Worm (Caenorhabditis elegans) whole organism, L4 larva: Measurements from ENCODE around the gene set-8.

Experiments used
- D1046.2 ChIP-seq: fragments of 200-800 bp; sonication (Bioruptor generic); IDR thresholded peaks from 2 replicates; pipeline ENCODE4 v1.3.6; 2022; ENCODE audit warnings: missing genetic modification characterization, missing compliant biosample characterization
- F37D6.2 ChIP-seq: sonication (generic microtip); optimal IDR thresholded peaks from 2 replicates; lab custom pipeline; 2016; ENCODE audit warnings: mild to moderate bottlenecking, missing genetic modification characterization, missing compliant biosample characterization
- F44E2.7 ChIP-seq: fragments of 200-800 bp; sonication (Bioruptor generic); IDR thresholded peaks from 2 replicates; pipeline ENCODE4 v2.1.2; 2022; ENCODE audit warnings: missing genetic modification characterization, missing compliant biosample characterization
- Y48G9A.11 ChIP-seq: fragments of 200-800 bp; sonication (Bioruptor generic); IDR thresholded peaks from 2 replicates; pipeline ENCODE4 v1.3.6; 2022; ENCODE audit warnings: missing genetic modification reagents, missing genetic modification characterization, missing compliant biosample characterization
- Y5F2A.4 ChIP-seq: fragments of 200-800 bp; sonication (Bioruptor generic); optimal IDR thresholded peaks from 2 replicates; lab custom pipeline; 2018; ENCODE audit warnings: mild to moderate bottlenecking, missing genetic modification characterization, missing compliant biosample characterization
- Y75B8A.6 ChIP-seq: fragments of 200-800 bp; sonication (Bioruptor generic); IDR thresholded peaks from 2 replicates; pipeline ENCODE4 v1.3.6; 2022; ENCODE audit warnings: missing genetic modification reagents, missing genetic modification characterization, missing compliant biosample characterization
- ZK337.2 ChIP-seq: fragments of 200-800 bp; sonication (Bioruptor generic); IDR thresholded peaks from 2 replicates; pipeline ENCODE4 v1.3.6; 2022; ENCODE audit warnings: missing genetic modification reagents, missing genetic modification characterization, missing compliant biosample characterization
- ZK546.5 ChIP-seq, 2 experiments: sonication (generic microtip); optimal IDR thresholded peaks; 2 replicates each; lab custom pipeline; 2017; ENCODE audit warnings: missing biosample characterization in 2 of 2, missing genetic modification characterization in 2 of 2
- aha-1 ChIP-seq: fragments of 150-350 bp; peaks from one replicate; lab custom pipeline; 2014; ENCODE audit warnings: missing biosample characterization, missing genetic modification characterization
- aly-2 ChIP-seq: sonication (generic microtip); optimal IDR thresholded peaks from 2 replicates; lab custom pipeline; 2018; ENCODE audit warnings: missing biosample characterization, missing genetic modification characterization
- arid-1 ChIP-seq: fragments of 200-800 bp; sonication (Bioruptor generic); conservative IDR thresholded peaks from 2 replicates; pipeline ENCODE4 v1.3.6; 2022; ENCODE audit warnings: missing genetic modification reagents, missing genetic modification characterization, missing compliant biosample characterization
- ceh-20 ChIP-seq: fragments of 200-800 bp; sonication (Bioruptor generic); IDR thresholded peaks from 2 replicates; pipeline ENCODE4 v1.3.6; 2022; ENCODE audit warnings: missing genetic modification reagents, missing genetic modification characterization, missing compliant biosample characterization
- ceh-32 ChIP-seq: sonication (generic microtip); optimal IDR thresholded peaks from 2 replicates; lab custom pipeline; 2016; ENCODE audit warnings: mild to moderate bottlenecking, missing genetic modification characterization, missing compliant biosample characterization; ENCODE audit not compliant: poor library complexity
- ceh-44 ChIP-seq: fragments of 200-800 bp; sonication (Bioruptor generic); IDR thresholded peaks from 2 replicates; pipeline ENCODE4 v1.3.6; 2022; ENCODE audit warnings: missing genetic modification reagents, missing genetic modification characterization, missing compliant biosample characterization
- ctbp-1 ChIP-seq: fragments of 200-800 bp; sonication (Bioruptor generic); IDR thresholded peaks from 2 replicates; pipeline ENCODE4 v1.3.6; 2022; ENCODE audit warnings: missing genetic modification reagents, missing genetic modification characterization, missing compliant biosample characterization
- daf-19 ChIP-seq: fragments of 200-800 bp; sonication (Bioruptor generic); conservative IDR thresholded peaks from 2 replicates; pipeline ENCODE4 v1.3.6; 2022; ENCODE audit warnings: missing genetic modification characterization, missing compliant biosample characterization
- dmd-6 ChIP-seq: fragments of 200-800 bp; sonication (Bioruptor generic); IDR thresholded peaks from 2 replicates; pipeline ENCODE4 v1.3.6; 2022; ENCODE audit warnings: missing genetic modification reagents, missing genetic modification characterization, missing compliant biosample characterization
- dmd-8 ChIP-seq: fragments of 200-800 bp; sonication (Bioruptor generic); IDR thresholded peaks from 2 replicates; pipeline ENCODE4 v1.3.6; 2022; ENCODE audit warnings: missing genetic modification characterization, missing compliant biosample characterization
- dmd-9 ChIP-seq: fragments of 200-800 bp; sonication (Bioruptor generic); IDR thresholded peaks from 2 replicates; pipeline ENCODE4 v1.3.6; 2022; ENCODE audit warnings: missing genetic modification reagents, missing genetic modification characterization, missing compliant biosample characterization
- duxl-1 ChIP-seq: sonication (generic microtip); optimal IDR thresholded peaks from 2 replicates; lab custom pipeline; 2016; ENCODE audit warnings: mild to moderate bottlenecking, missing genetic modification characterization, moderate library complexity, missing compliant biosample characterization; ENCODE audit not compliant: poor library complexity
- egl-27 ChIP-seq: sonication (generic microtip); optimal IDR thresholded peaks from 3 replicates; lab custom pipeline; 2017; ENCODE audit warnings: missing biosample characterization, missing genetic modification reagents, missing genetic modification characterization
- fos-1 ChIP-seq: fragments of 150-350 bp; optimal IDR thresholded peaks from 2 replicates; lab custom pipeline; 2014; ENCODE audit warnings: missing biosample characterization, missing genetic modification characterization
- gei-8 ChIP-seq: fragments of 200-800 bp; sonication (Bioruptor generic); optimal IDR thresholded peaks from 2 replicates; lab custom pipeline; 2018; ENCODE audit warnings: mild to moderate bottlenecking, missing genetic modification characterization, missing compliant biosample characterization
- hmg-1.1 ChIP-seq: fragments of 200-800 bp; sonication (Bioruptor generic); IDR thresholded peaks from 2 replicates; pipeline ENCODE4 v1.3.6; 2022; ENCODE audit warnings: missing genetic modification reagents, missing genetic modification characterization, missing compliant biosample characterization
- jun-1 ChIP-seq: fragments of 150-350 bp; optimal IDR thresholded peaks from 2 replicates; lab custom pipeline; 2014; ENCODE audit warnings: missing biosample characterization, missing genetic modification reagents, missing genetic modification characterization
- lim-7 ChIP-seq: fragments of 200-800 bp; sonication (Bioruptor generic); IDR thresholded peaks from 2 replicates; pipeline ENCODE4 v1.3.6; 2022; ENCODE audit warnings: missing genetic modification characterization, missing compliant biosample characterization
- lin-15B ChIP-seq: fragments of 150-350 bp; sonication (generic microtip); optimal IDR thresholded peaks from 3 replicates; lab custom pipeline; 2014; ENCODE audit warnings: missing biosample characterization, missing genetic modification characterization
- lin-29 ChIP-seq: fragments of 200-800 bp; sonication (Bioruptor generic); IDR thresholded peaks from 2 replicates; pipeline ENCODE4 v1.3.6; 2022; ENCODE audit warnings: missing genetic modification reagents, missing genetic modification characterization, missing compliant biosample characterization
- lir-3 ChIP-seq: sonication (generic microtip); optimal IDR thresholded peaks from 2 replicates; lab custom pipeline; 2016; ENCODE audit warnings: mild to moderate bottlenecking, missing genetic modification characterization, missing compliant biosample characterization
- lsy-2 ChIP-seq, 2 experiments: fragments of 150-350 bp in 1 of 2; sonication (generic microtip) in 1 of 2; optimal IDR thresholded peaks; 2 replicates each; lab custom pipeline; 2014 to 2017; ENCODE audit warnings: missing biosample characterization in 2 of 2, missing genetic modification characterization in 2 of 2
- madf-5 ChIP-seq, 2 experiments: fragments of 200-800 bp; sonication (Bioruptor generic); IDR thresholded peaks; 2 replicates each; pipeline ENCODE4 v1.3.6; 2022; ENCODE audit warnings: missing compliant biosample characterization in 2 of 2, missing genetic modification characterization in 2 of 2
- madf-9 ChIP-seq: fragments of 200-800 bp; sonication (Bioruptor generic); conservative IDR thresholded peaks from 2 replicates; pipeline ENCODE4 v1.3.6; 2022; ENCODE audit warnings: missing genetic modification reagents, missing genetic modification characterization, missing compliant biosample characterization
- mxl-3 ChIP-seq: fragments of 200-800 bp; sonication (Bioruptor generic); optimal IDR thresholded peaks from 2 replicates; lab custom pipeline; 2018; ENCODE audit warnings: mild to moderate bottlenecking, missing genetic modification characterization, missing compliant biosample characterization
- nhr-10 ChIP-seq: fragments of 150-350 bp; optimal IDR thresholded peaks from 2 replicates; lab custom pipeline; 2014; ENCODE audit warnings: missing biosample characterization, missing genetic modification characterization
- nhr-237 ChIP-seq: sonication (generic microtip); optimal IDR thresholded peaks from 2 replicates; lab custom pipeline; 2017; ENCODE audit warnings: missing biosample characterization, missing genetic modification characterization
- nhr-25 ChIP-seq: sonication (generic microtip); optimal IDR thresholded peaks from 2 replicates; lab custom pipeline; 2017; ENCODE audit warnings: missing genetic modification characterization, mild to moderate bottlenecking, missing compliant biosample characterization, antibody characterized with exemption, moderate library complexity, borderline replicate concordance; ENCODE audit not compliant: insufficient read depth
- nhr-41 ChIP-seq: fragments of 200-800 bp; sonication (Bioruptor generic); IDR thresholded peaks from 2 replicates; pipeline ENCODE4 v1.3.6; 2022; ENCODE audit warnings: missing genetic modification reagents, missing genetic modification characterization, missing compliant biosample characterization
- nhr-42 ChIP-seq: fragments of 200-800 bp; sonication (Bioruptor generic); IDR thresholded peaks from 2 replicates; pipeline ENCODE4 v1.3.6; 2022; ENCODE audit warnings: missing genetic modification characterization, missing compliant biosample characterization
- php-3 ChIP-seq: fragments of 200-800 bp; sonication (Bioruptor generic); IDR thresholded peaks from 2 replicates; pipeline ENCODE4 v1.3.6; 2022; ENCODE audit warnings: missing genetic modification reagents, missing genetic modification characterization, missing compliant biosample characterization
- saeg-2 ChIP-seq: fragments of 200-800 bp; sonication (Bioruptor generic); IDR thresholded peaks from 2 replicates; pipeline ENCODE4 v1.3.6; 2022; ENCODE audit warnings: missing genetic modification reagents, missing genetic modification characterization, missing compliant biosample characterization
- set-16 ChIP-seq: fragments of 200-800 bp; sonication (Bioruptor generic); IDR thresholded peaks from 2 replicates; pipeline ENCODE4 v1.3.6; 2022; ENCODE audit warnings: missing genetic modification reagents, missing genetic modification characterization, missing compliant biosample characterization
- snpc-4 ChIP-seq: fragments of 150-350 bp; optimal IDR thresholded peaks from 2 replicates; lab custom pipeline; 2014; ENCODE audit warnings: missing biosample characterization, missing genetic modification characterization
- tag-97 ChIP-seq: fragments of 200-800 bp; sonication (Bioruptor generic); IDR thresholded peaks from 2 replicates; pipeline ENCODE4 v1.3.6; 2022; ENCODE audit warnings: missing genetic modification characterization, missing compliant biosample characterization
- tra-1 ChIP-seq: fragments of 200-800 bp; sonication (Bioruptor generic); IDR thresholded peaks from 2 replicates; pipeline ENCODE4 v1.3.6; 2022; ENCODE audit warnings: missing genetic modification reagents, missing genetic modification characterization, missing compliant biosample characterization
- unc-130 ChIP-seq: sonication (generic microtip); optimal IDR thresholded peaks from 2 replicates; lab custom pipeline; 2016; ENCODE audit warnings: missing genetic modification reagents, missing genetic modification characterization, missing compliant biosample characterization
- unc-62 ChIP-seq, 3 experiments: fragments of 150-350 bp in 1 of 3; sonication (generic microtip); optimal IDR thresholded peaks in 2 of 3; peaks in 1 of 3; 1 replicate in 1 of 3; 2 replicates in 2 of 3; lab custom pipeline; 2014 to 2017; ENCODE audit warnings: missing biosample characterization in 3 of 3, missing genetic modification characterization in 3 of 3, missing genetic modification reagents in 3 of 3, missing genotype in 1 of 3
- vab-7 ChIP-seq: fragments of 200-800 bp; sonication (Bioruptor generic); IDR thresholded peaks from 2 replicates; pipeline ENCODE4 v1.3.6; 2022; ENCODE audit warnings: missing genetic modification reagents, missing genetic modification characterization, missing compliant biosample characterization
- zfp-2 ChIP-seq: sonication (generic microtip); optimal IDR thresholded peaks from 2 replicates; lab custom pipeline; 2016; ENCODE audit warnings: mild to moderate bottlenecking, missing genetic modification characterization, missing compliant biosample characterization
- zfp-3 ChIP-seq: fragments of 200-800 bp; sonication (Bioruptor generic); conservative IDR thresholded peaks from 2 replicates; pipeline ENCODE4 v1.3.6; 2022; ENCODE audit warnings: missing genetic modification reagents, missing genetic modification characterization, missing compliant biosample characterization
- ztf-11 ChIP-seq: fragments of 150-350 bp; optimal IDR thresholded peaks from 2 replicates; lab custom pipeline; 2014; ENCODE audit warnings: missing biosample characterization, missing genetic modification characterization

Gene set-8

DNA sequence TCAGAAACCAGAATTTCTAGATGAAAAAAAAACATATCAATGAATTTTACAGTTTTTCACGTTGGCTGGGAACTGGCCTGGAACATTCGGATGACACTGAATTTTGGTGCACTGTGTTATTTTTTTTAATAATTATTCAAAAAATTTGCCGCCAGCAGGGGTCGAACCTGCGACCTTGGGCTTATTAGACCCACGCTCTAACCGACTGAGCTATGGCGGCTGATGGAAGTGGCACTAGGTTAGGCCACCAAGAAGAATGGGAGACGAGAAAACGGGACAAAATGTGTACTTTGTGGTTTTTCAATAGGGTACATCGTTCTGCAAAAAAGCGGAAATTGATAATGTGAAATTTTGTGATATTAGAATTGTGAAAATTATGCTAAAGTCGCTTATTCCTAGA lies 31.5 kb upstream of the set-8 start (continued):
- TF ChIP-seq madf-5 (GFP tag; IDR thresholded peaks at IDR 0.05; lab: Robert Waterston, UW) = peak in 1 of 2 experiments; percentile 74; a peak in 1 of 4 replicates
- TF ChIP-seq D1046.2 (GFP tag; lab: Robert Waterston, UW) = 0 out of 2 replicates have a peak, but pooled peaks have one; percentile 28
- no peak for TF ChIP-seq mxl-3 (GFP tag; lab: Kevin White, UChicago)
- peak; percentile 65 for TF ChIP-seq hmg-1.1
- TF ChIP-seq dmd-9 (GFP tag; lab: Robert Waterston, UW) = 0 out of 2 replicates have a peak, but pooled peaks have one; percentile 35
- no peak for TF ChIP-seq nhr-10 (tag; lab: Kevin White, UChicago)
- peak; percentile 21 for TF ChIP-seq lir-3 (tag; lab: Kevin White, UChicago)
- no peak for TF ChIP-seq set-16 (GFP tag; lab: Robert Waterston, UW)
- no peak for TF ChIP-seq tag-97 (GFP tag; lab: Robert Waterston, UW)
- TF ChIP-seq tra-1 (GFP tag; lab: Robert Waterston, UW) = peak; percentile 76
- TF ChIP-seq jun-1 (tag; lab: Kevin White, UChicago) = no peak
- TF ChIP-seq zfp-3 (GFP tag; lab: Robert Waterston, UW) = 0 out of 2 replicates have a peak, but pooled peaks have one; percentile 39
- no peak for TF ChIP-seq lin-15B (tag; lab: Kevin White, UChicago)
- no peak for TF ChIP-seq unc-130 (GFP tag; lab: Kevin White, UChicago)
- TF ChIP-seq nhr-41 (GFP tag; lab: Robert Waterston, UW) = 0 out of 2 replicates have a peak, but pooled peaks have one; percentile 58
- no peak for TF ChIP-seq fos-1
- 0 out of 2 replicates have a peak, but pooled peaks have one; percentile 19 for TF ChIP-seq ZK337.2 (GFP tag; lab: Robert Waterston, UW)
- no peak for TF ChIP-seq ctbp-1 (GFP tag; lab: Robert Waterston, UW)
- TF ChIP-seq lsy-2 (tag; optimal IDR thresholded peaks at IDR 0.05; lab: Kevin White, UChicago) = peak in 1 of 2 experiments; percentile 43
- 0 out of 2 replicates have a peak, but pooled peaks have one; percentile 12 for TF ChIP-seq nhr-42 (GFP tag; lab: Robert Waterston, UW)
- TF ChIP-seq dmd-8 (GFP tag; lab: Robert Waterston, UW) = 0 out of 2 replicates have a peak, but pooled peaks have one; percentile 17
- no peak for TF ChIP-seq Y75B8A.6 (GFP tag; lab: Robert Waterston, UW)
- TF ChIP-seq aha-1 (tag; lab: Kevin White, UChicago) = peak; percentile 89
- TF ChIP-seq nhr-237 (tag; lab: Kevin White, UChicago) = no peak
- TF ChIP-seq unc-62 (GFP tag; optimal IDR thresholded peaks at IDR 0.05 in 1 of 2; lab: Kevin White, UChicago) = no peak
- TF ChIP-seq unc-62 (tag; optimal IDR thresholded peaks at IDR 0.05; lab: Kevin White, UChicago) = no peak
- TF ChIP-seq ztf-11 (tag; lab: Kevin White, UChicago) = no peak
- no peak for TF ChIP-seq php-3 (GFP tag; lab: Robert Waterston, UW)
- TF ChIP-seq Y48G9A.11 (GFP tag; lab: Robert Waterston, UW) = peak; percentile 44; the same call in 1 of the 2 replicates
- TF ChIP-seq lim-7 = peak; percentile 76
- TF ChIP-seq ceh-44 = no peak
- no peak for TF ChIP-seq egl-27 (tag; lab: Kevin White, UChicago)
- TF ChIP-seq ZK546.5 (tag; optimal IDR thresholded peaks at IDR 0.05; lab: Kevin White, UChicago) = no peak
- no peak for TF ChIP-seq lin-29 (GFP tag; lab: Robert Waterston, UW)
- TF ChIP-seq F44E2.7 = no peak
- TF ChIP-seq snpc-4 (tag; lab: Kevin White, UChicago) = no peak
- TF ChIP-seq ceh-20 (GFP tag; lab: Robert Waterston, UW) = no peak
- TF ChIP-seq vab-7 = peak; percentile 90
- TF ChIP-seq arid-1 (GFP tag; lab: Robert Waterston, UW) = peak; percentile 71; the same call in 1 of the 2 replicates
- no peak for TF ChIP-seq gei-8 (GFP tag; lab: Kevin White, UChicago)
- no peak for TF ChIP-seq ceh-32
- no peak for TF ChIP-seq saeg-2 (GFP tag; lab: Robert Waterston, UW)
- TF ChIP-seq madf-9 (GFP tag; lab: Robert Waterston, UW) = 0 out of 2 replicates have a peak, but pooled peaks have one; percentile 38
- TF ChIP-seq nhr-25 = no peak
- no peak for TF ChIP-seq Y5F2A.4 (GFP tag; lab: Kevin White, UChicago)
- no peak for TF ChIP-seq daf-19 (GFP tag; lab: Robert Waterston, UW)
- no peak for TF ChIP-seq zfp-2 (tag; lab: Kevin White, UChicago)
- no peak for TF ChIP-seq F37D6.2 (tag; lab: Kevin White, UChicago)
- peak; percentile 42 for TF ChIP-seq dmd-6
- TF ChIP-seq duxl-1 (tag; lab: Kevin White, UChicago) = peak; percentile 35
- no peak for TF ChIP-seq aly-2 (tag; lab: Kevin White, UChicago)
